Fruit fly (Drosophila melanogaster) whole organism, embryonic: ENCODE results near the gene simj.

ENCODE experiments used
- CG12104 ChIP-seq: fragments of 200-800 bp; sonication (Bioruptor generic); optimal IDR thresholded peaks from 3 replicates; lab custom pipeline; 2016; ENCODE audit warnings: missing biosample characterization, missing genetic modification characterization
- CG12769 ChIP-seq: fragments of 200-800 bp; sonication (Bioruptor generic); optimal IDR thresholded peaks from 2 replicates; lab custom pipeline; 2019; ENCODE audit warnings: missing biosample characterization, mild to moderate bottlenecking, missing genetic modification characterization, moderate library complexity
- CG12942 ChIP-seq: fragments of 200-800 bp; sonication (Bioruptor generic); optimal IDR thresholded peaks from 3 replicates; lab custom pipeline; 2016; ENCODE audit warnings: missing biosample characterization, missing genetic modification characterization
- CG15479 ChIP-seq: fragments of 200-800 bp; sonication (Bioruptor generic); optimal IDR thresholded peaks from 3 replicates; lab custom pipeline; 2019; ENCODE audit warnings: missing biosample characterization, mild to moderate bottlenecking, missing genetic modification characterization, moderate library complexity
- CG15696 ChIP-seq: fragments of 200-800 bp; sonication (Bioruptor generic); optimal IDR thresholded peaks from 2 replicates; lab custom pipeline; 2019; ENCODE audit warnings: missing biosample characterization, mild to moderate bottlenecking, missing genetic modification characterization, moderate library complexity
- CG1603 ChIP-seq: fragments of 200-800 bp; sonication (Bioruptor generic); optimal IDR thresholded peaks from 2 replicates; lab custom pipeline; 2019; ENCODE audit warnings: missing biosample characterization, mild to moderate bottlenecking, missing genetic modification characterization, moderate library complexity
- CG17612 ChIP-seq: fragments of 200-800 bp; sonication (Bioruptor generic); IDR thresholded peaks from 2 replicates; pipeline ENCODE4 v1.3.6; 2022; ENCODE audit warnings: missing biosample characterization, missing genetic modification characterization
- CG18011 ChIP-seq: fragments of 200-800 bp; sonication (Bioruptor generic); optimal IDR thresholded peaks from 2 replicates; lab custom pipeline; 2017; ENCODE audit warnings: missing biosample characterization, missing genetic modification characterization, mild to moderate bottlenecking, moderate library complexity, missing genotype
- CG1832 ChIP-seq: fragments of 200-800 bp; sonication (Bioruptor generic); optimal IDR thresholded peaks from 2 replicates; lab custom pipeline; 2017; ENCODE audit warnings: missing biosample characterization, mild to moderate bottlenecking, missing genetic modification characterization, inconsistent platforms
- CG18599 ChIP-seq: fragments of 200-800 bp; sonication (Bioruptor generic); optimal IDR thresholded peaks from 3 replicates; lab custom pipeline; 2017; ENCODE audit warnings: missing biosample characterization, missing genetic modification characterization, mild to moderate bottlenecking, moderate library complexity, missing genetic modification reagents
- CG2712 ChIP-seq: fragments of 200-800 bp; optimal IDR thresholded peaks from 3 replicates; lab custom pipeline; 2019; ENCODE audit warnings: missing biosample characterization, mild to moderate bottlenecking, missing genetic modification characterization, moderate library complexity
- CG2889 ChIP-seq: fragments of 200-800 bp; sonication (Bioruptor generic); IDR thresholded peaks from 3 replicates; pipeline ENCODE4 v1.3.6; 2022; ENCODE audit warnings: missing biosample characterization, missing genetic modification characterization
- CG30431 ChIP-seq: fragments of 200-800 bp; sonication (Bioruptor generic); optimal IDR thresholded peaks from 2 replicates; lab custom pipeline; 2017; ENCODE audit warnings: missing biosample characterization, missing genetic modification characterization
- CG31441 ChIP-seq: fragments of 200-800 bp; sonication (Bioruptor generic); IDR thresholded peaks from 2 replicates; pipeline ENCODE4 v1.3.6; 2022; ENCODE audit warnings: missing biosample characterization, missing genetic modification characterization
- CG32532 ChIP-seq: fragments of 200-800 bp; sonication (Bioruptor generic); IDR thresholded peaks from 2 replicates; pipeline ENCODE4 v1.3.6; 2022; ENCODE audit warnings: missing biosample characterization, missing genetic modification characterization
- CG32767 ChIP-seq: fragments of 200-800 bp; sonication (Bioruptor generic); IDR thresholded peaks from 2 replicates; pipeline ENCODE4 v1.3.6; 2022; ENCODE audit warnings: missing biosample characterization, missing genetic modification characterization
- CG3726 ChIP-seq: fragments of 200-800 bp; sonication (Bioruptor generic); IDR thresholded peaks from 3 replicates; pipeline ENCODE4, ENCODE4 v1.3.6; 2022; ENCODE audit warnings: missing biosample characterization, missing genetic modification characterization
- CG4820 ChIP-seq: fragments of 200-800 bp; sonication (Bioruptor generic); optimal IDR thresholded peaks from 3 replicates; lab custom pipeline; 2016; ENCODE audit warnings: missing biosample characterization, missing genetic modification characterization
- CG6175 ChIP-seq: fragments of 200-800 bp; sonication (Bioruptor generic); IDR thresholded peaks from 3 replicates; pipeline ENCODE4 v1.3.6; 2022; ENCODE audit warnings: missing biosample characterization, missing genetic modification characterization
- CG7372 ChIP-seq: fragments of 200-800 bp; sonication (Bioruptor generic); IDR thresholded peaks from 2 replicates; pipeline ENCODE4 v1.3.6; 2022; ENCODE audit warnings: missing biosample characterization, missing genetic modification characterization
- CG7786 ChIP-seq: fragments of 200-800 bp; sonication (Bioruptor generic); optimal IDR thresholded peaks from 2 replicates; lab custom pipeline; 2016; ENCODE audit warnings: missing biosample characterization, missing genetic modification characterization
- CG9437 ChIP-seq: fragments of 200-800 bp; sonication (Bioruptor generic); optimal IDR thresholded peaks from 2 replicates; lab custom pipeline; 2018; ENCODE audit warnings: missing biosample characterization, mild to moderate bottlenecking, missing genetic modification characterization
- CG9727 ChIP-seq: fragments of 200-800 bp; sonication (Bioruptor generic); optimal IDR thresholded peaks from 3 replicates; lab custom pipeline; 2017; ENCODE audit warnings: missing biosample characterization, mild to moderate bottlenecking, missing genetic modification characterization
- CG9876 ChIP-seq: fragments of 200-800 bp; sonication (Bioruptor generic); optimal IDR thresholded peaks from 2 replicates; lab custom pipeline; 2016; ENCODE audit warnings: missing biosample characterization, missing genetic modification characterization
- CHES-1-like ChIP-seq: fragments of 200-800 bp; sonication (Bioruptor generic); optimal IDR thresholded peaks from 2 replicates; lab custom pipeline; 2016; ENCODE audit warnings: missing biosample characterization, missing genetic modification characterization
- CoRest ChIP-seq: fragments of 200-800 bp; sonication (Bioruptor generic); optimal IDR thresholded peaks from 3 replicates; lab custom pipeline; 2018; ENCODE audit warnings: missing biosample characterization, mild to moderate bottlenecking, missing genetic modification characterization, moderate library complexity
- Dek ChIP-seq: fragments of 200-800 bp; sonication (Bioruptor generic); optimal IDR thresholded peaks from 3 replicates; lab custom pipeline; 2019; ENCODE audit warnings: missing biosample characterization, mild to moderate bottlenecking, missing genetic modification characterization, moderate library complexity
- Dip3 ChIP-seq: fragments of 200-800 bp; sonication (Bioruptor generic); optimal IDR thresholded peaks from 3 replicates; lab custom pipeline; 2016; ENCODE audit warnings: missing biosample characterization, missing genetic modification characterization
- Dll ChIP-seq: fragments of 200-800 bp; sonication (Bioruptor generic); IDR thresholded peaks from 4 replicates; pipeline ENCODE4 v1.3.6; 2022; ENCODE audit warnings: missing biosample characterization, missing genetic modification characterization; ENCODE audit not compliant: partially characterized antibody
- Ets65A ChIP-seq: fragments of 200-800 bp; sonication (Bioruptor generic); peaks from one replicate; lab custom pipeline; 2016; ENCODE audit warnings: missing biosample characterization, missing genetic modification characterization
- Stat92E ChIP-seq, 3 experiments: fragments of >200 bp in 2 of 3; fragments of 200-800 bp in 1 of 3; sonication (Bioruptor generic) in 1 of 3; optimal IDR thresholded peaks; 2 replicates each; lab custom pipeline; 2017 to 2019; ENCODE audit warnings: missing biosample characterization in 3 of 3, missing genetic modification characterization in 3 of 3, mild to moderate bottlenecking in 1 of 3, moderate library complexity in 1 of 3
- Taf1 ChIP-seq: fragments of 200-800 bp; sonication (Bioruptor generic); IDR thresholded peaks from 2 replicates; pipeline ENCODE4 v1.3.6; 2022; ENCODE audit warnings: missing biosample characterization, missing genetic modification characterization
- bcd ChIP-seq: fragments of 200-800 bp; sonication (Bioruptor generic); optimal IDR thresholded peaks from 2 replicates; lab custom pipeline; 2017; ENCODE audit warnings: missing biosample characterization, mild to moderate bottlenecking, missing genetic modification characterization
- dimm ChIP-seq: fragments of 200-800 bp; sonication (Bioruptor generic); IDR thresholded peaks from 2 replicates; pipeline ENCODE4 v1.3.6; 2022; ENCODE audit warnings: missing biosample characterization, missing genetic modification characterization
- dm ChIP-seq: fragments of 200-800 bp; sonication (Bioruptor generic); optimal IDR thresholded peaks from 3 replicates; lab custom pipeline; 2016; ENCODE audit warnings: missing biosample characterization, missing genetic modification characterization
- dmrt11E ChIP-seq: fragments of 200-800 bp; sonication (Bioruptor generic); optimal IDR thresholded peaks from 3 replicates; lab custom pipeline; 2018; ENCODE audit warnings: missing biosample characterization, mild to moderate bottlenecking, missing genetic modification characterization, moderate library complexity
- fu2 ChIP-seq: fragments of 200-800 bp; sonication (Bioruptor generic); optimal IDR thresholded peaks from 2 replicates; lab custom pipeline; 2016; ENCODE audit warnings: missing biosample characterization, missing genetic modification characterization
- gcm2 ChIP-seq: fragments of 200-800 bp; sonication (Bioruptor generic); optimal IDR thresholded peaks from 2 replicates; lab custom pipeline; 2016; ENCODE audit warnings: missing biosample characterization, missing genetic modification characterization
- ind ChIP-seq: fragments of 200-800 bp; sonication (Bioruptor generic); optimal IDR thresholded peaks from 3 replicates; lab custom pipeline; 2016; ENCODE audit warnings: missing biosample characterization, missing genetic modification characterization
- nmo ChIP-seq: fragments of 200-800 bp; sonication (Bioruptor generic); optimal IDR thresholded peaks from 2 replicates; lab custom pipeline; 2018; ENCODE audit warnings: missing biosample characterization, mild to moderate bottlenecking, missing genetic modification characterization, moderate library complexity
- p53 ChIP-seq: fragments of 200-800 bp; sonication (Bioruptor generic); optimal IDR thresholded peaks from 2 replicates; lab custom pipeline; 2016; ENCODE audit warnings: missing biosample characterization, missing genetic modification characterization
- pita ChIP-seq: fragments of 200-800 bp; sonication (Bioruptor generic); optimal IDR thresholded peaks from 2 replicates; lab custom pipeline; 2017; ENCODE audit warnings: missing biosample characterization, mild to moderate bottlenecking, missing genetic modification characterization
- scrt ChIP-seq: fragments of 200-800 bp; sonication (Bioruptor generic); optimal IDR thresholded peaks from 2 replicates; lab custom pipeline; 2018; ENCODE audit warnings: missing biosample characterization, mild to moderate bottlenecking, missing genetic modification characterization, moderate library complexity
- sd ChIP-seq: fragments of 200-800 bp; sonication (Bioruptor generic); optimal IDR thresholded peaks from 3 replicates; lab custom pipeline; 2018; ENCODE audit warnings: missing biosample characterization, mild to moderate bottlenecking, missing genetic modification characterization, moderate library complexity
- tin ChIP-seq: fragments of 200-800 bp; sonication (Bioruptor generic); optimal IDR thresholded peaks from 3 replicates; lab custom pipeline; 2016; ENCODE audit warnings: missing biosample characterization, missing genetic modification characterization
- usp ChIP-seq: fragments of >200 bp; optimal IDR thresholded peaks from 2 replicates; lab custom pipeline; 2017; ENCODE audit warnings: missing biosample characterization, missing genetic modification characterization
- wor ChIP-seq: fragments of 200-800 bp; sonication (Bioruptor generic); IDR thresholded peaks from 2 replicates; pipeline ENCODE4 v1.3.6; 2022; ENCODE audit warnings: missing biosample characterization, missing genetic modification characterization
- zen2 ChIP-seq: fragments of 200-800 bp; sonication (Bioruptor generic); IDR thresholded peaks from 3 replicates; pipeline ENCODE4 v1.3.6; 2022; ENCODE audit warnings: missing biosample characterization, missing genetic modification characterization; ENCODE audit not compliant: partially characterized antibody
- zf30C ChIP-seq: fragments of 200-800 bp; sonication (Bioruptor generic); optimal IDR thresholded peaks from 3 replicates; lab custom pipeline; 2018; ENCODE audit warnings: missing biosample characterization, mild to moderate bottlenecking, missing genetic modification characterization

simj gene

DNA sequence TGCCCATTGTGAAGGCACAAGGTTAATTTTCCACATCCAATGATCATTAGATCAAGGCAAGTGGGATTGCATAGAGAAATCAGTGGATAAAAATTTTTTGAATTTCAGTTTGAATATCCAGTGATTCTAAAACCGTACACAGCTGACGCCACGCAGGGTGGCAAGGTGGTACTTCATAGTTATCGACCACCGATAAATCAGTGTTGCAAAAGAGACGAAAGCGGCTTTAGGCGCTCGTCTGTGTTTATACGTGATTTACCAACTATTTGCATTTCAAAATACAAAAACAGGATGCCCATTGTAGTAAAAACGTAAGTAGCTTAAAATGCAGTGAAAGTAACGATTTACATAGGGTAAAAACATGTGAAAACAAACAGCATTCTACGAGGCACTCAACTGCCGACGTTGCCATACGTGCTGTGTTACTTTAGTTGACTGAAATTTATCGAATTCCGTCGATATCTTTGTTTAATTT, 33.6 kb upstream of the simj start, which contains the start of the genes CG42535, CG34001 and hay (continued):
- TF ChIP-seq Ets65A (peak; percentile 62), gcm2 (no peak)

DNA sequence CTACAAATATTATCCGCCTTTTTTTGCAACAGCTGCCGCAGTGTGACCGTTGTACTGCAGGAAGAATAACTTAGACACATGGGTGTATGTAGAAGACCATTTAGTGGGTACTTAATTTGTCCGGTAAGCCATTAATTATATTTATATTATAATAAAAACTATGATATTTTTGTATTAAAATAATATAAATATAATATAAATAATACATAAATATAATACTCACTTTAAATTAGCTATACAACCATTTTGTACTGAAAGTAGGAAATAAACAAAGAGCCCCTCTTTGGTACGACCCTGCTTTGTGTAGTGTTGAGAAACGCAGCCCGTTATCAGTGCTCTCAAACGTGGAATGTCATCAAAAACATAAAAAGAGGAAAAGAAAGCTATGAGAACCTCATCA, 26.7 kb upstream of the simj start, which contains the start of gene Cnep1r2:
Gene Cnep1r2 (plus strand): TSS at position 328 of the 400 bp plus-strand sequence.
- TF ChIP-seq p53 (GFP tag; lab: Kevin White, UChicago) = no peak
- no peak for TF ChIP-seq CG12769 (tag; lab: Kevin White, UChicago)
- peak; percentile 89 for TF ChIP-seq scrt (GFP tag; lab: Kevin White, UChicago)
- peak; percentile 1 for TF ChIP-seq dm (GFP tag; lab: Kevin White, UChicago)
- peak; percentile 95 for TF ChIP-seq CG32767 (GFP tag; lab: Robert Waterston, UW)
- no peak for TF ChIP-seq usp (GFP tag; lab: Kevin White, UChicago)
- peak; percentile 87 for TF ChIP-seq Taf1
- TF ChIP-seq Stat92E (GFP tag; optimal IDR thresholded peaks at IDR 0.05; lab: Kevin White, UChicago) = peak in 1 of 3 experiments; percentile 83
- TF ChIP-seq Dll (GFP tag; lab: Robert Waterston, UW) = no peak
- TF ChIP-seq sd (tag; lab: Kevin White, UChicago) = peak; percentile 93
- peak; percentile 88 for TF ChIP-seq CG12104
- TF ChIP-seq CG31441 (GFP tag; lab: Robert Waterston, UW) = peak; percentile 98
- peak; percentile 88 for TF ChIP-seq CG2889 (GFP tag; lab: Robert Waterston, UW)
- peak; percentile 80 for TF ChIP-seq Dip3 (GFP tag; lab: Kevin White, UChicago)
- TF ChIP-seq CG18011 (GFP tag; lab: Kevin White, UChicago) = peak; percentile 75
- peak; percentile 96 for TF ChIP-seq Dek (tag; lab: Kevin White, UChicago)
- no peak for TF ChIP-seq zen2 (GFP tag; lab: Robert Waterston, UW)
- peak; percentile 75 for TF ChIP-seq CG15479 (GFP tag; lab: Kevin White, UChicago)
- peak; percentile 93 for TF ChIP-seq CG9437 (GFP tag; lab: Kevin White, UChicago)
- TF ChIP-seq ind (GFP tag; lab: Kevin White, UChicago) = peak; percentile 96
- peak; percentile 88; the same call in 2 of the 3 replicates for TF ChIP-seq CG3726 (GFP tag; lab: Robert Waterston, UW)
- peak; percentile 98 for TF ChIP-seq CG15696
- TF ChIP-seq CG32532 (GFP tag; lab: Robert Waterston, UW) = peak; percentile 96
- TF ChIP-seq CG17612 (GFP tag; lab: Robert Waterston, UW) = peak; percentile 82
- peak; percentile 99 for TF ChIP-seq nmo (GFP tag; lab: Kevin White, UChicago)
- peak; percentile 96 for TF ChIP-seq CG30431
- TF ChIP-seq CG6175 (GFP tag; lab: Robert Waterston, UW) = peak; percentile 87
- TF ChIP-seq bcd (GFP tag; lab: Kevin White, UChicago) = peak; percentile 96
- TF ChIP-seq fu2 (GFP tag; lab: Kevin White, UChicago) = peak; percentile 58
- peak; percentile 18 for TF ChIP-seq CHES-1-like (GFP tag; lab: Kevin White, UChicago)
- TF ChIP-seq CG7372 (GFP tag; lab: Robert Waterston, UW) = peak; percentile 96
- TF ChIP-seq CG7786 = peak; percentile 68
- TF ChIP-seq dimm (GFP tag; lab: Robert Waterston, UW) = peak; percentile 76
- TF ChIP-seq CG2712 = peak; percentile 98
- peak; percentile 51 for TF ChIP-seq CG9876
- peak; percentile 96 for TF ChIP-seq CG9727 (GFP tag; lab: Kevin White, UChicago)
- peak; percentile 96 for TF ChIP-seq CG18599 (GFP tag; lab: Kevin White, UChicago)
- no peak for TF ChIP-seq CG1832 (GFP tag; lab: Kevin White, UChicago)
- peak; percentile 47 for TF ChIP-seq zf30C (GFP tag; lab: Kevin White, UChicago)
- TF ChIP-seq CG12942 = peak; percentile 93
- TF ChIP-seq CoRest = peak; percentile 99
- TF ChIP-seq wor (GFP tag; lab: Robert Waterston, UW) = peak; percentile 94
- TF ChIP-seq dmrt11E (tag; lab: Kevin White, UChicago) = peak; percentile 98
- TF ChIP-seq CG1603 (tag; lab: Kevin White, UChicago) = no peak
- TF ChIP-seq pita (GFP tag; lab: Kevin White, UChicago) = no peak
- TF ChIP-seq CG4820 (GFP tag; lab: Kevin White, UChicago) = peak; percentile 88
- peak; percentile 93 for TF ChIP-seq tin (GFP tag; lab: Kevin White, UChicago)
